Fruit fly (Drosophila melanogaster): Measurements from ENCODE around the gene CG3397.

Gene CG3397

DNA sequence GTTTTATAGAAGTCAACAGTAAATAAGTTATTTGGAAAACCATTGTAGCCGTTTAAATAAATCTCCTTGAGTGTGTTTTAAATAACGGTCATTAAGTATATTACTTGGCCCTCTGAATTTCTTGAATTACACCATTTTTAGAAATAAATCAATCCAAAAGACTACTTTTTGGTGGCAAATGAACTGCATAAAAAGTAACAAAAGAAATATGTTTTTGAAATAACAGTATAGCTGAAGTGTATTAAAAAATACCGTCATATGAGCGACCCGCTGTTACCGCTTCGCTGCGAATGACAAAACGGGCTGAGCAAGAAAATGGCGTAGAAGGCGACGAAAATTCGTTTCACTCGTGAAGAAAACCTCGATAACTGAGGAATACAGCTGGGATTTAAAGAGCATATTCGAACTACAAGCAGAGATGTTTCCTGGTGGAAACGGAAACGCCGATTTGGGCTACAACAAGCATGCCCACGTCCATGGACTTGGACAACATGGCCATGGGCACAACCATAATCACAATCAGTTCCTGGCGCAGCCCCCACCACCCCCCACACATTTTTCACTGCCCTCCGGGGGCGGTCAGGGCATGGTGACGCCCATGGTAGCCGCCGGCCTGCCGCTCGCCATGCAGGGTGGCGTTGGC is 34.8 kb downstream of the CG3397 start, which contains the start of gene CG31211 (continued):
- TF ChIP-seq CG2875 (GFP tag; optimal IDR thresholded peaks at IDR 0.05) (no peak), nerfin-2 (GFP tag; IDR thresholded peaks at IDR 0.05; ENCODE audit: partially characterized antibody) (no peak), Usf (GFP tag; optimal IDR thresholded peaks at IDR 0.05) (no peak), gce (GFP tag; IDR thresholded peaks at IDR 0.05) (no peak), MBD-R2 (GFP tag; IDR thresholded peaks at IDR 0.05) (no peak), Xrp1 (GFP tag; IDR thresholded peaks at IDR 0.05) (no peak), so (GFP tag; IDR thresholded peaks at IDR 0.05) (no peak), HmgZ (tag; optimal IDR thresholded peaks at IDR 0.05) (no peak), gt (GFP tag; IDR thresholded peaks at IDR 0.05) (no peak), luna (GFP tag; optimal IDR thresholded peaks at IDR 0.05) (no peak), ttk (GFP tag; IDR thresholded peaks at IDR 0.05) (no peak), CG3407 (GFP tag; optimal IDR thresholded peaks at IDR 0.05) (no peak), CG14441 (GFP tag; IDR thresholded peaks at IDR 0.05) (no peak), CG1832 (GFP tag; optimal IDR thresholded peaks at IDR 0.05) (no peak), gsb (GFP tag; IDR thresholded peaks at IDR 0.05) (no peak), CG8359 (GFP tag; optimal IDR thresholded peaks at IDR 0.05; ENCODE audit: borderline replicate concordance) (no peak), Hmx (GFP tag; optimal IDR thresholded peaks at IDR 0.05) (no peak), zen2 (GFP tag; IDR thresholded peaks at IDR 0.05; ENCODE audit: partially characterized antibody) (no peak), dati (GFP tag; IDR thresholded peaks at IDR 0.05) (no peak), zfh2 (GFP tag; optimal IDR thresholded peaks at IDR 0.05) (no peak), ham (GFP tag; IDR thresholded peaks at IDR 0.05) (no peak), CG13624 (GFP tag; optimal IDR thresholded peaks at IDR 0.05) (peak; percentile 12), Hr3 (GFP tag; optimal IDR thresholded peaks at IDR 0.05) (no peak), CG43689 (GFP tag; IDR thresholded peaks at IDR 0.05) (no peak), Sox102F (GFP tag; optimal IDR thresholded peaks at IDR 0.05) (no peak), Hand (GFP tag; optimal IDR thresholded peaks at IDR 0.05) (no peak), Mrtf (GFP tag; IDR thresholded peaks at IDR 0.05) (no peak), CG17829 (tag; optimal IDR thresholded peaks at IDR 0.05) (no peak), da (GFP tag; optimal IDR thresholded peaks at IDR 0.05) (no peak), Dad (GFP tag; optimal IDR thresholded peaks at IDR 0.05) (no peak), cad (GFP tag; optimal IDR thresholded peaks at IDR 0.05) (no peak), klu (GFP tag; IDR thresholded peaks at IDR 0.05) (no peak), nom (GFP tag; optimal IDR thresholded peaks at IDR 0.05) (no peak), CG14965 (GFP tag; optimal IDR thresholded peaks at IDR 0.05; ENCODE audit: borderline replicate concordance) (no peak), her (GFP tag; optimal IDR thresholded peaks at IDR 0.05) (no peak), CG4820 (GFP tag; optimal IDR thresholded peaks at IDR 0.05) (no peak), CG3163 (GFP tag; optimal IDR thresholded peaks at IDR 0.05) (no peak), CG8924 (tag; optimal IDR thresholded peaks at IDR 0.05) (no peak), CG34376 (GFP tag; optimal IDR thresholded peaks at IDR 0.05) (no peak), Xbp1 (GFP tag; optimal IDR thresholded peaks at IDR 0.05) (no peak), vfl (GFP tag; optimal IDR thresholded peaks at IDR 0.05) (no peak), slbo (GFP tag; IDR thresholded peaks at IDR 0.05) (no peak), ap (GFP tag; IDR thresholded peaks at IDR 0.05) (no peak), CG13296 (GFP tag; optimal IDR thresholded peaks at IDR 0.05) (no peak), CG18619 (GFP tag; optimal IDR thresholded peaks at IDR 0.05) (no peak), pnt (GFP tag; optimal IDR thresholded peaks at IDR 0.05) (no peak), dm (GFP tag; optimal IDR thresholded peaks at IDR 0.05) (no peak), CG7928 (GFP tag; optimal IDR thresholded peaks at IDR 0.05) (no peak), CG17359 (tag; optimal IDR thresholded peaks at IDR 0.05) (no peak), ems (GFP tag; optimal IDR thresholded peaks at IDR 0.05) (no peak), Hr51 (GFP tag; optimal IDR thresholded peaks at IDR 0.05) (no peak), tin (GFP tag; optimal IDR thresholded peaks at IDR 0.05) (peak; percentile 14)
